In the genomic region with DNA sequence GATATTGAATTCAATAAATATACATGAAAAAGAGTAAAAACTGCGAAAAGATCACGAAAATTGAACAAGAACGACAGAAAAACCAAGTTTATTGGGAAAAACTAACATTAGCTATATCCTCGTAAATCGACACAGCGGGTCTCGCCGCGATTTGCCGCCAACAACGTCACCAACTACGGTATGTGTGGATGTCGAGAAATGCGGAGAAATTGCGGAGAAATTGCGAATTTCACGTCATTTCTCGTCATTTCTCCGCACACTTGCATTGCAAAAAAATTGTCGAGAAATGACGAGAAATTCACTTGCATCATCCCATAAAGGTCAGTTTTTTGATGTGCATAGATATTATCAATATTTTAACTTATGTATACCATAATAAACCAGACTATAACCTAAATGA, we compare ENCODE assay signal across 3 worm cellular contexts.
TF ChIP-seq lines count a peak whose summit lies in the region.

No protein-coding gene starts in this region.

TF ChIP-seq in whole organism, L1 larva, 84 proteins besides CTCF, POLR2A, EP300 and RAD21:
- peak; percentile 42 for TF ChIP-seq nhr-19 (GFP tag; conservative IDR thresholded peaks at IDR 0.05; lab: Robert Waterston, UW)
- TF ChIP-seq C04F5.9 (tag; optimal IDR thresholded peaks at IDR 0.05; lab: Kevin White, UChicago), result peak; percentile 84
- peak; percentile 23; the same call in 1 of the 2 replicates for TF ChIP-seq isw-1 (GFP tag; IDR thresholded peaks at IDR 0.05; lab: Robert Waterston, UW)

TF ChIP-seq in whole organism, L4 larva, 104 proteins besides CTCF, POLR2A, EP300 and RAD21:
- TF ChIP-seq lin-38 (GFP tag; IDR thresholded peaks at IDR 0.05; lab: Robert Waterston, UW) (peak; percentile 38), Y48G9A.11 (GFP tag; IDR thresholded peaks at IDR 0.05; lab: Robert Waterston, UW) (0 out of 2 replicates have a peak, but pooled peaks have one; percentile 24)

TF ChIP-seq in whole organism, young adult, 124 proteins besides CTCF, POLR2A, EP300 and RAD21:
- TF ChIP-seq mcd-1 (GFP tag; IDR thresholded peaks at IDR 0.05; lab: Robert Waterston, UW) (peak; percentile 47), D2030.7 (GFP tag; IDR thresholded peaks at IDR 0.05; lab: Robert Waterston, UW) (peak; percentile 52; the same call in 1 of the 2 replicates), F33H1.4 (GFP tag; IDR thresholded peaks at IDR 0.05; lab: Robert Waterston, UW) (peak; percentile 96), madf-6 (GFP tag; IDR thresholded peaks at IDR 0.05; lab: Robert Waterston, UW) (peak; percentile 40; the same call in 1 of the 2 replicates), dox-1 (GFP tag; IDR thresholded peaks at IDR 0.05; lab: Robert Waterston, UW) (peak; percentile 46; the same call in 1 of the 2 replicates)
